Fruit fly (Drosophila melanogaster) whole organism, embryonic: ENCODE measurements around the gene Hexim.

Source experiments
- CG10431 ChIP-seq: fragments of 200-800 bp; sonication (Bioruptor generic); optimal IDR thresholded peaks from 3 replicates; lab custom pipeline; 2018; ENCODE audit warnings: missing biosample characterization, mild to moderate bottlenecking, missing genetic modification characterization
- CG10959 ChIP-seq: fragments of 200-800 bp; sonication (Bioruptor generic); IDR thresholded peaks from 2 replicates; pipeline ENCODE4 v1.3.6; 2022; ENCODE audit warnings: missing biosample characterization, missing genetic modification characterization
- CG11247 ChIP-seq: fragments of 200-800 bp; sonication (Bioruptor generic); IDR thresholded peaks from 2 replicates; pipeline ENCODE4 v1.3.6; 2022; ENCODE audit warnings: missing biosample characterization, missing genetic modification characterization
- CG12769 ChIP-seq: fragments of 200-800 bp; sonication (Bioruptor generic); optimal IDR thresholded peaks from 2 replicates; lab custom pipeline; 2019; ENCODE audit warnings: missing biosample characterization, mild to moderate bottlenecking, missing genetic modification characterization, moderate library complexity
- CG17568 ChIP-seq: fragments of 200-800 bp; sonication (Bioruptor generic); optimal IDR thresholded peaks from 2 replicates; lab custom pipeline; 2018; ENCODE audit warnings: missing biosample characterization, mild to moderate bottlenecking, missing genetic modification characterization, moderate library complexity
- CG31224 ChIP-seq: fragments of 200-800 bp; sonication (Bioruptor generic); IDR thresholded peaks from 2 replicates; pipeline ENCODE4 v1.3.6; 2022; ENCODE audit warnings: missing biosample characterization, missing genetic modification characterization
- CG31388 ChIP-seq: fragments of 200-800 bp; sonication (Bioruptor generic); optimal IDR thresholded peaks from 2 replicates; lab custom pipeline; 2016; ENCODE audit warnings: missing biosample characterization, missing genetic modification characterization
- CG4404 ChIP-seq: fragments of 200-800 bp; sonication (Bioruptor generic); IDR thresholded peaks from 2 replicates; pipeline ENCODE4 v1.3.6; 2022; ENCODE audit warnings: missing biosample characterization, missing genetic modification characterization
- CG4854 ChIP-seq: fragments of 200-800 bp; sonication (Bioruptor generic); optimal IDR thresholded peaks from 2 replicates; lab custom pipeline; 2016; ENCODE audit warnings: missing biosample characterization, missing genetic modification characterization, inconsistent platforms
- CG5180 ChIP-seq: fragments of 200-800 bp; sonication (Bioruptor generic); optimal IDR thresholded peaks from 3 replicates; lab custom pipeline; 2017; ENCODE audit warnings: missing biosample characterization, missing genetic modification characterization, mild to moderate bottlenecking, moderate library complexity, missing genetic modification reagents
- CG7556 ChIP-seq: fragments of 200-800 bp; sonication (Bioruptor generic); optimal IDR thresholded peaks from 2 replicates; lab custom pipeline; 2017; ENCODE audit warnings: missing biosample characterization, mild to moderate bottlenecking, missing genetic modification characterization
- CG9215 ChIP-seq: fragments of 200-800 bp; sonication (Bioruptor generic); IDR thresholded peaks from 2 replicates; pipeline ENCODE4 v1.3.6; 2022; ENCODE audit warnings: missing biosample characterization, missing genetic modification characterization
- CG9932 ChIP-seq: fragments of 200-800 bp; sonication (Bioruptor generic); IDR thresholded peaks from 2 replicates; pipeline ENCODE4 v1.3.6; 2022; ENCODE audit warnings: missing biosample characterization, missing genetic modification characterization
- Camta ChIP-seq: fragments of 200-800 bp; sonication (Bioruptor generic); optimal IDR thresholded peaks from 2 replicates; lab custom pipeline; 2016; ENCODE audit warnings: missing biosample characterization, missing genetic modification characterization
- CrebB ChIP-seq: fragments of 200-800 bp; sonication (Bioruptor generic); optimal IDR thresholded peaks from 3 replicates; lab custom pipeline; 2018; ENCODE audit warnings: missing biosample characterization, mild to moderate bottlenecking, missing genetic modification characterization
- D19A ChIP-seq: fragments of 200-800 bp; optimal IDR thresholded peaks from 3 replicates; lab custom pipeline; 2019; ENCODE audit warnings: missing biosample characterization, mild to moderate bottlenecking, missing genetic modification characterization, moderate library complexity
- Eip74EF ChIP-seq, 2 experiments: fragments of 200-800 bp in 1 of 2; fragments of >200 bp in 1 of 2; sonication (Bioruptor generic) in 1 of 2; optimal IDR thresholded peaks; 2 replicates each; lab custom pipeline; 2017 to 2019; ENCODE audit warnings: missing biosample characterization in 2 of 2, missing genetic modification characterization in 2 of 2, mild to moderate bottlenecking in 1 of 2, moderate library complexity in 1 of 2
- HLH54F ChIP-seq: fragments of 200-800 bp; sonication (Bioruptor generic); optimal IDR thresholded peaks from 3 replicates; lab custom pipeline; 2016; ENCODE audit warnings: missing biosample characterization, missing genetic modification characterization
- Lhr ChIP-seq: fragments of 200-800 bp; sonication (Bioruptor generic); optimal IDR thresholded peaks from 3 replicates; lab custom pipeline; 2017; ENCODE audit warnings: mild to moderate bottlenecking, missing biosample characterization, missing genetic modification reagents, missing genetic modification characterization
- Meics ChIP-seq: fragments of 200-800 bp; sonication (Bioruptor generic); optimal IDR thresholded peaks from 2 replicates; lab custom pipeline; 2017; ENCODE audit warnings: missing biosample characterization, mild to moderate bottlenecking, missing genetic modification characterization
- Nf-YA ChIP-seq: fragments of 200-800 bp; sonication (Bioruptor generic); IDR thresholded peaks from 2 replicates; pipeline ENCODE4 v1.3.6; 2022; ENCODE audit warnings: missing biosample characterization, missing genetic modification characterization
- Sry-β ChIP-seq: fragments of 200-800 bp; sonication (Bioruptor generic); optimal IDR thresholded peaks from 2 replicates; lab custom pipeline; 2018; ENCODE audit warnings: missing biosample characterization, mild to moderate bottlenecking, missing genetic modification characterization, moderate library complexity
- Sry-δ ChIP-seq: fragments of 200-800 bp; sonication (Bioruptor generic); optimal IDR thresholded peaks from 2 replicates; lab custom pipeline; 2016; ENCODE audit warnings: missing biosample characterization, missing genetic modification characterization
- ato ChIP-seq: fragments of 200-800 bp; sonication (Bioruptor generic); IDR thresholded peaks from 2 replicates; pipeline ENCODE4 v1.3.6; 2022; ENCODE audit warnings: missing biosample characterization, missing genetic modification characterization; ENCODE audit not compliant: partially characterized antibody
- bigmax ChIP-seq: fragments of 200-800 bp; sonication (Bioruptor generic); optimal IDR thresholded peaks from 2 replicates; lab custom pipeline; 2018; ENCODE audit warnings: missing biosample characterization, mild to moderate bottlenecking, missing genetic modification characterization
- chm ChIP-seq: fragments of 200-800 bp; sonication (Bioruptor generic); IDR thresholded peaks from 2 replicates; pipeline ENCODE4 v1.3.6; 2022; ENCODE audit warnings: missing biosample characterization, missing genetic modification characterization
- chn ChIP-seq: fragments of 200-800 bp; sonication (Bioruptor generic); optimal IDR thresholded peaks from 2 replicates; lab custom pipeline; 2016; ENCODE audit warnings: missing biosample characterization, missing genetic modification characterization
- dan ChIP-seq: fragments of 200-800 bp; sonication (Bioruptor generic); IDR thresholded peaks from 2 replicates; pipeline ENCODE4 v1.3.6; 2022; ENCODE audit warnings: missing biosample characterization, missing genetic modification characterization
- disco-r ChIP-seq: fragments of 200-800 bp; sonication (Bioruptor generic); optimal IDR thresholded peaks from 2 replicates; lab custom pipeline; 2016; ENCODE audit warnings: missing biosample characterization, missing genetic modification characterization
- dm ChIP-seq: fragments of 200-800 bp; sonication (Bioruptor generic); optimal IDR thresholded peaks from 3 replicates; lab custom pipeline; 2016; ENCODE audit warnings: missing biosample characterization, missing genetic modification characterization
- ewg ChIP-seq: fragments of 200-800 bp; sonication (Bioruptor generic); optimal IDR thresholded peaks from 3 replicates; lab custom pipeline; 2017; ENCODE audit warnings: mild to moderate bottlenecking, missing biosample characterization, missing genetic modification reagents, missing genetic modification characterization
- eyg ChIP-seq: fragments of 200-800 bp; sonication (Bioruptor generic); optimal IDR thresholded peaks from 3 replicates; lab custom pipeline; 2016; ENCODE audit warnings: missing biosample characterization, missing genetic modification characterization
- fd64A ChIP-seq: fragments of 200-800 bp; sonication (Bioruptor generic); optimal IDR thresholded peaks from 3 replicates; lab custom pipeline; 2018; ENCODE audit warnings: missing biosample characterization, mild to moderate bottlenecking, missing genetic modification characterization
- fru ChIP-seq: fragments of >200 bp; optimal IDR thresholded peaks from 2 replicates; lab custom pipeline; 2017
- gfzf ChIP-seq: fragments of 200-800 bp; sonication (Bioruptor generic); optimal IDR thresholded peaks from 2 replicates; lab custom pipeline; 2016; ENCODE audit warnings: missing biosample characterization, mild to moderate bottlenecking, missing genetic modification characterization, moderate library complexity
- gro ChIP-seq: fragments of 200-800 bp; sonication (Bioruptor generic); optimal IDR thresholded peaks from 2 replicates; lab custom pipeline; 2016; ENCODE audit warnings: missing biosample characterization, missing genetic modification characterization
- gsb ChIP-seq: fragments of 200-800 bp; sonication (Bioruptor generic); IDR thresholded peaks from 2 replicates; pipeline ENCODE4 v1.3.6; 2022; ENCODE audit warnings: missing biosample characterization, missing genetic modification characterization
- ken ChIP-seq: fragments of 200-800 bp; sonication (Bioruptor generic); IDR thresholded peaks from 3 replicates; pipeline ENCODE4 v1.3.6; 2022; ENCODE audit warnings: missing biosample characterization, missing genetic modification characterization
- lab ChIP-seq: fragments of 200-800 bp; sonication (Bioruptor generic); optimal IDR thresholded peaks from 3 replicates; lab custom pipeline; 2017; ENCODE audit warnings: missing biosample characterization, missing genetic modification characterization, mild to moderate bottlenecking, moderate library complexity, missing genetic modification reagents
- nmo ChIP-seq: fragments of 200-800 bp; sonication (Bioruptor generic); optimal IDR thresholded peaks from 2 replicates; lab custom pipeline; 2018; ENCODE audit warnings: missing biosample characterization, mild to moderate bottlenecking, missing genetic modification characterization, moderate library complexity
- pita ChIP-seq: fragments of 200-800 bp; sonication (Bioruptor generic); optimal IDR thresholded peaks from 2 replicates; lab custom pipeline; 2017; ENCODE audit warnings: missing biosample characterization, mild to moderate bottlenecking, missing genetic modification characterization
- rib ChIP-seq: fragments of 200-800 bp; sonication (Bioruptor generic); IDR thresholded peaks from 2 replicates; pipeline ENCODE4 v1.3.6; 2022; ENCODE audit warnings: missing biosample characterization, missing genetic modification characterization
- sisA ChIP-seq: fragments of 200-800 bp; sonication (Bioruptor generic); IDR thresholded peaks from 2 replicates; pipeline ENCODE4 v1.3.6; 2022; ENCODE audit warnings: missing biosample characterization, missing genetic modification characterization
- sob ChIP-seq: fragments of 200-800 bp; sonication (Bioruptor generic); IDR thresholded peaks from 2 replicates; pipeline ENCODE4 v1.3.6; 2022; ENCODE audit warnings: missing biosample characterization, missing genetic modification characterization
- sqz ChIP-seq: fragments of 200-800 bp; sonication (Bioruptor generic); optimal IDR thresholded peaks from 3 replicates; lab custom pipeline; 2018; ENCODE audit warnings: missing biosample characterization, mild to moderate bottlenecking, missing genetic modification characterization
- sr ChIP-seq: fragments of 200-800 bp; sonication (Bioruptor generic); IDR thresholded peaks from 3 replicates; pipeline ENCODE4 v1.3.6; 2022; ENCODE audit warnings: missing biosample characterization, missing genetic modification characterization
- ssp ChIP-seq: fragments of 200-800 bp; sonication (Bioruptor generic); IDR thresholded peaks from 2 replicates; pipeline ENCODE4 v1.3.6; 2022; ENCODE audit warnings: missing biosample characterization, missing genetic modification characterization
- tll ChIP-seq, 2 experiments: fragments of 200-800 bp in 1 of 2; fragments of >200 bp in 1 of 2; sonication (Bioruptor generic) in 1 of 2; optimal IDR thresholded peaks; 2 replicates each; lab custom pipeline; 2017 to 2019; ENCODE audit warnings: missing biosample characterization in 2 of 2, missing genetic modification characterization in 2 of 2, mild to moderate bottlenecking in 1 of 2, moderate library complexity in 1 of 2
- toy ChIP-seq: fragments of 200-800 bp; sonication (Bioruptor generic); IDR thresholded peaks from 2 replicates; pipeline ENCODE4 v1.3.6; 2022; ENCODE audit warnings: missing biosample characterization, missing genetic modification characterization
- wdn ChIP-seq: fragments of 200-800 bp; sonication (Bioruptor generic); IDR thresholded peaks from 2 replicates; pipeline ENCODE4 v1.3.6; 2022; ENCODE audit warnings: missing biosample characterization, missing genetic modification characterization
- wek ChIP-seq: fragments of 200-800 bp; sonication (Bioruptor generic); optimal IDR thresholded peaks from 3 replicates; lab custom pipeline; 2018; ENCODE audit warnings: missing biosample characterization, mild to moderate bottlenecking, missing genetic modification characterization, moderate library complexity

Hexim gene

DNA sequence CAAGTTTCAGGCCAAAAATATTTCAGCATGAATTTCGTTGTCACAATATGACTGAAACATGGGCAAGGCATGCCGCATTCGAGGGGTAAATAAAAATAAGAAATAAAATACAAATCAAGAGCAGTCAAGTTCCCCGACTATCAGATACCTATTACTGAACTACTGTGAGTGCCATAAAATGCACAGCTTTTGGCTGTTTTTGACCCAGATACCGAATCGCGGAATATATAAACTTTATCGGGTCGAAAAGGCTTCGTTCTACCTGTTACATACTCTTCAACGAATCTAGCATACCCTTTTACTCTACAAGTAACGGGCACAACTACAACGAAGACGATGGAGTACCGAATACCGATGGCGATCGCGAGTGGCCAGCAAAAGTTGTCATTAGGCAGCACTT is 47.6 kb downstream of the Hexim start (continued):
- TF ChIP-seq disco-r (GFP tag; lab: Kevin White, UChicago) (no peak), Sry-δ (GFP tag; lab: Kevin White, UChicago) (peak; percentile 8), fd64A (GFP tag; lab: Kevin White, UChicago) (no peak), ssp (GFP tag; lab: Robert Waterston, UW) (peak; percentile 33; the same call in 1 of the 2 replicates), CG11247 (peak; percentile 73), dm (no peak), CG5180 (GFP tag; lab: Kevin White, UChicago) (peak; percentile 20), gro (peak; percentile 68), rib (GFP tag; lab: Robert Waterston, UW) (peak; percentile 66; the same call in 1 of the 2 replicates), Nf-YA (GFP tag; lab: Robert Waterston, UW) (peak; percentile 52), sr (GFP tag; lab: Robert Waterston, UW) (peak; percentile 39; the same call in 1 of the 3 replicates), Eip74EF (GFP tag; optimal IDR thresholded peaks at IDR 0.05; lab: Kevin White, UChicago) (no peak), CG31388 (no peak), CG10431 (GFP tag; lab: Kevin White, UChicago) (no peak), dan (GFP tag; lab: Robert Waterston, UW) (no peak), CrebB (tag; lab: Kevin White, UChicago) (peak; percentile 28), Sry-β (GFP tag; lab: Kevin White, UChicago) (no peak), CG9932 (GFP tag; lab: Robert Waterston, UW) (peak; percentile 84), ken (peak; percentile 64; the same call in 2 of the 3 replicates), pita (no peak), sisA (GFP tag; lab: Robert Waterston, UW) (peak; percentile 72), wek (GFP tag; lab: Kevin White, UChicago) (no peak), toy (GFP tag; lab: Robert Waterston, UW) (peak; percentile 41; the same call in 1 of the 2 replicates), Lhr (no peak), chn (GFP tag; lab: Kevin White, UChicago) (no peak), sqz (GFP tag; lab: Kevin White, UChicago) (no peak), CG7556 (GFP tag; lab: Kevin White, UChicago) (peak; percentile 37), CG17568 (GFP tag; lab: Kevin White, UChicago) (peak; percentile 15), D19A (peak; percentile 12), Camta (GFP tag; lab: Kevin White, UChicago) (peak; percentile 31), wdn (GFP tag; lab: Robert Waterston, UW) (0 out of 2 replicates have a peak, but pooled peaks have one; percentile 44), lab (GFP tag; lab: Kevin White, UChicago) (peak; percentile 64), gsb (peak; percentile 65), tll (GFP tag; optimal IDR thresholded peaks at IDR 0.05; lab: Kevin White, UChicago) (no peak), ewg (GFP tag; lab: Kevin White, UChicago) (no peak), sob (GFP tag; lab: Robert Waterston, UW) (peak; percentile 72), chm (GFP tag; lab: Robert Waterston, UW) (0 out of 2 replicates have a peak, but pooled peaks have one; percentile 17), CG31224 (GFP tag; lab: Robert Waterston, UW) (peak; percentile 40; the same call in 1 of the 2 replicates), nmo (GFP tag; lab: Kevin White, UChicago) (peak; percentile 34), HLH54F (peak; percentile 71), gfzf (GFP tag; lab: Kevin White, UChicago) (no peak), bigmax (GFP tag; lab: Kevin White, UChicago) (no peak), Meics (GFP tag; lab: Kevin White, UChicago) (peak; percentile 54), ato (GFP tag; lab: Robert Waterston, UW) (peak; percentile 52; the same call in 1 of the 2 replicates), CG9215 (GFP tag; lab: Robert Waterston, UW) (peak; percentile 52; the same call in 1 of the 2 replicates), CG12769 (tag; lab: Kevin White, UChicago) (peak; percentile 80), CG4854 (GFP tag; lab: Kevin White, UChicago) (peak; percentile 11), CG4404 (GFP tag; lab: Robert Waterston, UW) (peak; percentile 46; the same call in 1 of the 2 replicates), eyg (peak; percentile 57), fru (lab: Kevin White, UChicago) (no peak), CG10959 (no peak)
